Worm (Caenorhabditis elegans) whole organism, L4/young adult: ENCODE results near the gene F55E10.4.

Experiments
- W03F9.2 ChIP-seq: fragments of 150-350 bp; optimal IDR thresholded peaks from 2 replicates; lab custom pipeline; 2014; ENCODE audit warnings: missing biosample characterization, missing genetic modification characterization
- dao-5 ChIP-seq: sonication (generic microtip); optimal IDR thresholded peaks from 2 replicates; lab custom pipeline; 2016; ENCODE audit warnings: missing genotype, missing genetic modification characterization, moderate library complexity, missing compliant biosample characterization
- him-1 ChIP-seq: sonication (generic microtip); optimal IDR thresholded peaks from 2 replicates; lab custom pipeline; 2016; ENCODE audit warnings: missing genotype, missing genetic modification reagents, missing genetic modification characterization, missing compliant biosample characterization

F55E10.4 gene

DNA sequence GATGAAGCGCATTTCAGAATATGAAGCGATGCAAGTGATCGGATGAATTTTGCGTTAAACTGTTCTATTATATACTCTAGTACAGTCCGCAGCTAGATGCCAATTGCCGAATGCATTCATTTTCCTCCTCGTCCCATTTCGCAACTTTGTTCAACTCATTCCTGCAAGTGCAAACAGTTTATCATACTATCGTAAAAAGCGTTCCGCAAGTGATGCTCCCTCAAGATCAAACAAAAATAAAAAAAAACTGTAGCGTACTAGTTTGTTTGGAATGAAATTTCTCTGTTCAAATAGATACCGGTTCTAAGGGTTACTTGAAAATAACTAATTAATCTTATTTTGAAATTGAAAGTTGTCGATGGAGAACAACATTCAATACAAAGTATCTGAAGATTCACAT, 6.8 kb downstream of the F55E10.4 start, which contains the start of gene pqn-57:
Gene pqn-57, minus strand, starts transcription at position 101 of the 400 bp plus-strand sequence.
- TF ChIP-seq W03F9.2 (tag; lab: Kevin White, UChicago) (no peak), him-1 (tag; lab: Kevin White, UChicago) (no peak), dao-5 (no peak)

DNA sequence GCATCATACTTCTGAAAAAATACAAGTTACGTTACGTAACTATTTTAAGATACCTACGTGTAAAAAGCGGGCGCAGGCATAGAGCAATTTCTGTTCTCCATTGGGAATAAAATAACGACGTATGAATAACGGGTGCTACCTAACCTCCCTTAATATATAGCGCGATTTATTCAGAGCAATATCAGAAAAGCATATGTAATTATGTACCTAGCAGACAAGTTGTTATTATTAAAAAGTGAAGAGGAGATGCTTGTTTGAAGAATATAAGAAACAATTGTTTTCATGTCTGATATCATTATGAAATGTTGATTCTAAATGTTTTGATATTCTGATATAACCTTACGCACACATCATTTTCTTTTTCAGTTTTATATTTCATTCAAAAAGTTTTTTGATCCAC, 8.8 kb downstream of the F55E10.4 start, which contains the start of gene srh-11:
Gene srh-11, minus strand, starts transcription at position 101 of the 400 bp plus-strand sequence.
- TF ChIP-seq dao-5: no peak

DNA sequence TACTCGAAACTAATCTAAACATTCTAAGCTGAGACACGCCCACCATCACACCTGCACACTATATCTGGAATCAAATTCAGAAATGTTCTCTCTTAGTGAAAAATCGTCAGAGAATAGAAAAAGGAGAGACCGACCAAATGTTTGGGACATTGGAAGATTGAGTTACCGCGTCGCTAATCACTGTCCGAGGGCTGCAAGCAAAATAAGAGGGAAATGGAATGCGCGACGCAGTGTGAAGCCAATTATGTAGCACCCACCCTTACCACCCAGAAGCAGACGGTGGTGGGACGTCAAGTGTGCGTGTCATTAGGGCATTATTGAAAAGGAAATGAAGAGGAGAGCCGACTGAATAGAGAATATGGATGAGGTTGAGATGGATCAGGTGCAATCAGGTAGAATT, 16.1 kb downstream of the F55E10.4 start:
- no peak for TF ChIP-seq W03F9.2 (tag; lab: Kevin White, UChicago)
- TF ChIP-seq dao-5: no peak
- no peak for TF ChIP-seq him-1 (tag; lab: Kevin White, UChicago)

DNA sequence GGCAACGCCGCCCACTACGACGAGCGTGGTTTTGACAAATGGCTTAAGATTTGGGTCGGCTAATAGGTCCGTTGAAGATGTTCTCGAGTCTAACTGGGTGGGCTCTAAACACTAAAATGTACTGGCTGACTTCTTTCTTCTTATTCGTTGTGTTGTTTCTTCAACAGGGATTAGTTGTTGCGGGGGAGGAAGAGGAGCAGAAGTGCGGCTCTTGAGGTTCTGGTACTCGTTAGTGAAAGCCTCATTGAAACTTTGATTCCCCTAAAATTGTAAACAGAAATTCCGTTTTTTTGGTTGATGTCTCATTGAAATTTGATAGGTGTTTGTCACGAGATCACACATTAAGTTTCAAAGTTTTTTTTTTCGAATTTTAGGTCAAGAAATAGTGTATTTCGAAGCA, 17.0 kb downstream of the F55E10.4 start:
- no peak for TF ChIP-seq dao-5
- TF ChIP-seq him-1 (tag; lab: Kevin White, UChicago): no peak
- no peak for TF ChIP-seq W03F9.2 (tag; lab: Kevin White, UChicago)

DNA sequence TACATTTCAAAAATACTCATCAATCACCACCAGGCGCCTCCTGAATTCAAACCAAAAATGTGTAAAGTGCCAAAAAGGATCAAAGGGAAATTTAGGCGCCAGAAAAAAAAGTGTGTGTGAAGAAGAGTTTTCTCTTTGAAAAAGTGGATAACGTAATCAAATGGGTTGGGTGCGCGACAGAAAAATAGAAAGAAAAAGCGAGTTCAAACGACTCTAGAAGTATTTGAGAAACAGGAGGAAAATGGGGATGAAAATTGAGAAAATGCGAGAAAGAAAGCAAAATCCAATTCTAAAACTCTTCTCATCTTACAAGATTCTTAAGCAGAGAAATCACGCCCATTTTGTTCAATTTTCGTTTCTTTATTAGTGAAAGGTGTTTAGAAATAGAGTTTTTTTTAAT, 19.2 kb downstream of the F55E10.4 start:
- TF ChIP-seq W03F9.2 (tag; lab: Kevin White, UChicago) (no peak), dao-5 (no peak), him-1 (tag; lab: Kevin White, UChicago) (no peak)

DNA sequence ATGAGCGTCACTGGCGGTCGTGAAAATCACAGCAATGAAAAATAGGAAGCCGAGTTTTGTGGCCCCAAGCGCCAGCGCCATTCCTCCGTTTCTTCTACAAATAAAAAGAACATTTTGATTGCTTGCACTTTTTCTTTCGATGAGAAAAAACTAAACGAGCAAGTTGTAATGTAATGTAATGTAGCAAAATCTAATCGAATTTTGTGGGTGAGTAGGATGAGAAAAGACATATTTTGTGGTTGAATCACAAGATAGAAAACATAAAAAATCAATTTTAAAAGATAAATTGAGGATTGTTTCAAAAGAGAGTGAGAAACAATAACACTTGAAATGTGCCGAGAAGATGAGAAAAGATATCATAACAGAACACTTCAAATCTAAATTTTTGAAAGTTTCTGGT, 20.1 kb downstream of the F55E10.4 start, which contains the start of gene R09F10.5:
Gene R09F10.5, minus strand, starts transcription at position 101 of the 400 bp plus-strand sequence.
- TF ChIP-seq W03F9.2 (tag; lab: Kevin White, UChicago) (no peak), dao-5 (no peak), him-1 (tag; lab: Kevin White, UChicago) (no peak)

DNA sequence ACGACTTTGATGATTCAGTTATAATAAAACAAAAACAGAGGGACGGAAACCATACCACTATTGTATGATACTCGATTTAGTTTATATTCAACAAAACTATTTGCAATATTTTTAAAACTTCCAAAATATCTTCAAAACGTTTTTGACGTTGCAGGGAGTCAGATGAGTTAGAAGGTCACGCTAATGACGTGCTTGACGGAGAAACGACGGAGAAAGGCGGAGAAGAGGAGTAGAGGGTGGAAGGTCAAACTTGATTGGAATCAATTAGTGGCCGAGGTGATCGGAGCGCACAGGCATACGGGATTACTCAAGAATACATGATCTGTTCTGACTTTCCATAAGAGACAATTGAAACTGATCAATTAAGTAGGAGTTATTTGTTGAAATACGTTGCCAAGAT, 24.9 kb downstream of the F55E10.4 start:
- no peak for TF ChIP-seq W03F9.2 (tag; lab: Kevin White, UChicago)
- TF ChIP-seq him-1 (tag; lab: Kevin White, UChicago): no peak
- TF ChIP-seq dao-5: no peak

DNA sequence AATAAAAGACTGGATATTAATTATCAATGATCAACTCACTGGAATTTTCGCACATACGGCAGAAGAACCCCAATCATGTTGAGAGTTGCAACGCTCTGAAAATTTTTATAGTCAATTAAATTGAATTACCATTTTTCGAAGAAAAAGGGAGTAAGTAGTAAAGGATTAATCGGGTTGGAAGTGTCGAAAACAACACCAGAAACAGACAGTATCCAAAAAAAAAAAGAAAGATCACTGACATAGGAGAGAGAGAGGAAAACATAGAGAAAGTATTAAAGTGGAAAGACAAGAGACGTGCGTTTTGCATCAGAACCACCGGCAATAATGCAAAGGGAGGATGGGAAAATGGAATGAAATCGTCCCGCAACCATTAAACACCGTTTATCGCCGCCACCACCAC, 25.4 kb downstream of the F55E10.4 start, which contains the start of gene inx-5:
Gene inx-5, minus strand, starts transcription at position 101 of the 400 bp plus-strand sequence.
- TF ChIP-seq dao-5: no peak
- TF ChIP-seq W03F9.2 (tag; lab: Kevin White, UChicago): no peak
- no peak for TF ChIP-seq him-1 (tag; lab: Kevin White, UChicago)

DNA sequence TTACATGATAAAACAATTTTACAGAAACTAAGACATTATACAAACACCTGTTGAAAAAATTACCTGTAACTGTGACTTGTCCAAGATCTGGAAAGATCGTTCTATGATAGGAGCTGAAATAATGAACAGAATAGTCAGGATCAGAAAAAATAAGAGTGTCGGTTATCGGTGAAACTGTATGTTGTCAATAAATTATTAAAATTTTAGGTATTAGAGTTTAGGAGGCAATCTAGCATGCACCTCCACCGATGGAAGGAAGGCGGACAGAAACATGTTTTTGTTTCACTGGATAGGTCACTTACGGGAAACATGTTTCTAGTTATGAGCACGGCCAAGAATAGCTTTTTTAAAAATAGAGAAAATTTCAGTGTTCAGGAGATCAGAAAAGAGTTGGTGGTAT, 28.1 kb downstream of the F55E10.4 start, which contains the start of gene ced-13:
Gene ced-13, minus strand, starts transcription at position 101 of the 400 bp plus-strand sequence.
- no peak for TF ChIP-seq W03F9.2 (tag; lab: Kevin White, UChicago)
- no peak for TF ChIP-seq dao-5
- no peak for TF ChIP-seq him-1 (tag; lab: Kevin White, UChicago)

DNA sequence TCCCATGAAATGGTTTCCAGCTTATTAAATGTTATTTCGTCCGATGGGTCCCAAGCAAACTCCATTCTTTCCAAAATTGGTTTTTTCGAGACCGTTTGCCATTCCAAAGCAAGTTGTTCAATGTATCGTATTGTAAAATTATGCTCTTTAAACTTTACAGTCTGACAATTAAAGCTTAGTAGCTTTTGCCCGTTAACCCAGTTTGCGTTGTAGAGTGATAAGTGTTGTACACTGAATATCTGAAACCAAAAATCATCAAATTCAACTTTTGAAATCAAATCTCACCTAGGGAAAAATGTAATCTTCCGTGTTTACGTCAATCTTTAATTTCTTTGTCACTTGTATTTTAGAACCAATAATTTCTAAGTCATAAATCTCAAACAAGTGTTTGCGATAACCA, 30.4 kb downstream of the F55E10.4 start:
- TF ChIP-seq dao-5: no peak
- TF ChIP-seq W03F9.2 (tag; lab: Kevin White, UChicago): no peak
- no peak for TF ChIP-seq him-1 (tag; lab: Kevin White, UChicago)

DNA sequence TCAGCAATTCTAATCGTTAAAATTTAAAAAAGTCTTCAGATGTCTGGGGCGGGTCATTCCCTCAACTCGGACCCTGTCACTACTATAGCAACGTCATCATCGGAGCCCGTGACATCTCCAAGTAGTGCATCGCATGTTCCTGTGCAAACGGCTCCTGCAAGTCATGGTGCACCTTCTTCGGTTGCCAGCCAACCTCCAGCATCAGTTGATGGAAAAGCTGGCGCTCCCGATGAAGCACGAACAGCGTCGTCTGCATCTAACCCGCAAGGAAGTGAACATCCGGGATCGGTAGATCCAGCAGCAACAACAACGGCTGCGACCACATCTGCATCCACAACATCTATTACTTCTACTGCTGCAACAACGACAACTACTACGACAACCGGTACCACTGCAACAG, 33.1 kb downstream of the F55E10.4 start, which contains the start of gene R09F10.3:
Gene R09F10.3, plus strand, starts transcription at position 40 of the 400 bp plus-strand sequence.
- TF ChIP-seq dao-5 (no peak), him-1 (tag; lab: Kevin White, UChicago) (no peak), W03F9.2 (tag; lab: Kevin White, UChicago) (no peak)

DNA sequence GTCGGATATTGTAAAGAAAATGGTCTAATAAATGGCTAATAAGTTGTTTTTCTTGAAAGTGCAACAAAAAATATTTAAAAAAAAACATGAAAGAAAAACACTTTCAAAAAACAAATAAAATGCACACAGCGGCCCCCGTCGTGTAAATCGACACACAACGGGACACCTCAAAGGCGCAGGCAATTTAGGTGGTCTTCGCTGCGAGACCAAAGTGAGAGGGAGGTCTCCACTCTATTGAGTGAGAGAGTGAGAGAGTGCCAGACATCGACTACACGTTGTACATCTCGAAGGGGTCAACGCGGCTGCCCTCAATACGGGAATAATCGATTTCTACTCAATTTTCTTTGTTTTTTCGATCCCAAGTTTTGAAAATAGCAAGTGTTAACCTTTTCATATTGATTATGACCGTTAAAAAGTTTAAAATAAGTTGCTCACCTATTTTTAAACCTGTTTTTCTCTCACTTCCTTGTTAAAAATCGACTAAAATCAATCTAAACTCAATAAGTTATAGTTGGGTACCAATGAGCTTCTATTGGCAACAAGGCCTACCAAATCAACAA, 40.9 kb downstream of the F55E10.4 start, which contains the start of gene sec-16A.2:
Gene sec-16A.2, plus strand, starts transcription at position 510 of the 560 bp plus-strand sequence.
- no peak for TF ChIP-seq dao-5
- no peak for TF ChIP-seq him-1 (tag; lab: Kevin White, UChicago)
- TF ChIP-seq W03F9.2 (tag; lab: Kevin White, UChicago): no peak

DNA sequence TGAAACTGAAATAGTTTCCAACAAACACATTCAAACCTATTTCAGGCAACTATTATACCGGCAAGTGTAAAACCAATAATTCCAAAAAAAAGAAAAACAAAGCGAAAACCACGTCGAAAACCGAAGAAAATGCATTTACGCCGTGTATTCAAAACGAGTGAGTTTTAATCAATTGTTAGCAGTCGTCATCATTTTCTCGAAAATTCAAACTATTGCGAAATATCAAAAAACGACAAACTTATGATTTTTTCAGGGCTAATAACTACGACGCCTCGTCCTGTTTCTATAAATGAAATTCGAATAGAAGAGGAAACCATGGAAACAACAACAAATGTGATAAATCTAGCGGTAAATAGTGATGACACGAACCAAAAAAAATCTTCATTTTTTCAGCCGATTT, 41.5 kb downstream of the F55E10.4 start:
- TF ChIP-seq dao-5 (no peak), him-1 (tag; lab: Kevin White, UChicago) (no peak), W03F9.2 (tag; lab: Kevin White, UChicago) (no peak)

DNA sequence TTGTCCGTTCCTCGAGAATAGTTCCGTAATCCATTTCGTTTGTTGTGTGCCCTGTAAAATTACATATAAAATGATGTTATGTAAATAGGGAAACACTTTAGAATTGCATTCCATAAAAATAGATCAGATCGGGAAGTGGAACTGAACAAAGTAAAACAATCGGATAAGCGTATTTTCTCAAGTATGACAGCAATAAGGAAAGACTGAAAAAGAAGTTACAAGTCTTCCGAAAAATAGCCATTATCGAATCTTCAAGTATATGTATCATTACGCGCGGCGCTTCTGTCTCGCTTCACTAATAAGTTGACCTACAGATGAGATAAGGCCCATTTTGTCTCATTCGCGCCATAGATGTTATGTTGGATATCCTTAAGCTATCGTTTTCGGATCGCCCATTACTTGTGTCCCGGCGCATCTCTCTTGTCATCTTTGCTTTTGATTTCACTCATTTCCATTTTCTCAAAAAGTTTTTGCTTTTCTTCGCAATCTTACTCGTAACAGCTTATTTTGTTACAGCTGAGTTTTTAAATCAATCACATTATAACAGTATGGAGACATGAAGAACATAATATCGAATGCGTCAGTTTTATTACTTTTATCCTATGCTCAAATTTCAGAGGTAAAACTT, 42.4 kb downstream of the F55E10.4 start, which contains the start of the genes fis-2 and F13B9.2:
Gene fis-2, minus strand, starts transcription at position 51 of the 628 bp plus-strand sequence.
Gene F13B9.2, plus strand, starts transcription at position 515 of the 628 bp plus-strand sequence.
- no peak for TF ChIP-seq W03F9.2 (tag; lab: Kevin White, UChicago)
- no peak for TF ChIP-seq dao-5
- TF ChIP-seq him-1 (tag; lab: Kevin White, UChicago): no peak
